Worm (Caenorhabditis elegans) whole organism, L1 larva: Measurements from ENCODE around the gene Y37D8A.25.

Source experiments
- C16A3.4 ChIP-seq: fragments of 150-350 bp; optimal IDR thresholded peaks from 2 replicates; lab custom pipeline; 2014; ENCODE audit warnings: missing biosample characterization, missing genetic modification characterization
- C34B4.2 ChIP-seq: sonication (generic microtip); optimal IDR thresholded peaks from 2 replicates; lab custom pipeline; 2017; ENCODE audit warnings: mild to moderate bottlenecking, missing genetic modification characterization, missing compliant biosample characterization
- F16B12.6 ChIP-seq: fragments of 150-350 bp; optimal IDR thresholded peaks from 2 replicates; lab custom pipeline; 2014; ENCODE audit warnings: missing biosample characterization, missing genetic modification characterization
- aha-1 ChIP-seq: fragments of 150-350 bp; optimal IDR thresholded peaks from 2 replicates; lab custom pipeline; 2014; ENCODE audit warnings: missing biosample characterization, missing genetic modification characterization
- aly-2 ChIP-seq: fragments of 150-350 bp; optimal IDR thresholded peaks from 2 replicates; lab custom pipeline; 2014; ENCODE audit warnings: missing biosample characterization, missing genetic modification characterization
- ama-1 ChIP-seq: fragments of 150-350 bp; optimal IDR thresholded peaks from 2 replicates; lab custom pipeline; 2014
- blmp-1 ChIP-seq: fragments of 150-350 bp; optimal IDR thresholded peaks from 2 replicates; lab custom pipeline; 2014; ENCODE audit warnings: missing biosample characterization, missing genetic modification characterization
- ceh-63 ChIP-seq: fragments of 200-800 bp; sonication (Bioruptor generic); optimal IDR thresholded peaks from 2 replicates; lab custom pipeline; 2018; ENCODE audit warnings: mild to moderate bottlenecking, missing genetic modification characterization, missing compliant biosample characterization
- ceh-8 ChIP-seq: fragments of 200-800 bp; sonication (Bioruptor generic); optimal IDR thresholded peaks from 2 replicates; lab custom pipeline; 2018; ENCODE audit warnings: mild to moderate bottlenecking, missing genetic modification characterization, moderate library complexity, missing compliant biosample characterization
- ceh-88 ChIP-seq: fragments of 200-800 bp; sonication (Bioruptor generic); IDR thresholded peaks from 2 replicates; pipeline ENCODE4 v1.3.6; 2022; ENCODE audit warnings: missing genetic modification characterization, missing compliant biosample characterization
- ces-1 ChIP-seq: fragments of 150-350 bp; optimal IDR thresholded peaks from 2 replicates; lab custom pipeline; 2014; ENCODE audit warnings: missing biosample characterization, missing genetic modification reagents, missing genetic modification characterization
- dpl-1 ChIP-seq, 3 experiments: fragments of 150-350 bp in 2 of 3; sonication (generic microtip) in 1 of 3; optimal IDR thresholded peaks; 2 replicates each; lab custom pipeline; 2014 to 2017; ENCODE audit warnings: missing biosample characterization in 3 of 3, missing genetic modification characterization in 3 of 3, missing genetic modification reagents in 3 of 3
- efl-1 ChIP-seq, 4 experiments: fragments of 150-350 bp; optimal IDR thresholded peaks in 3 of 4; peaks in 1 of 4; 1 replicate in 1 of 4; 2 replicates in 3 of 4; lab custom pipeline; 2014; ENCODE audit warnings: missing biosample characterization in 2 of 4, missing genetic modification characterization in 2 of 4, missing genetic modification reagents in 2 of 4
- efl-3 ChIP-seq: fragments of 200-800 bp; sonication (Bioruptor generic); optimal IDR thresholded peaks from 2 replicates; lab custom pipeline; 2018; ENCODE audit warnings: mild to moderate bottlenecking, missing genetic modification characterization, missing compliant biosample characterization
- egl-27 ChIP-seq, 2 experiments: fragments of 150-350 bp in 1 of 2; sonication (generic microtip); optimal IDR thresholded peaks; 3 replicates each; lab custom pipeline; 2017 to 2018; ENCODE audit warnings: missing biosample characterization in 2 of 2, missing genetic modification characterization in 2 of 2, missing genetic modification reagents in 2 of 2
- elt-3 ChIP-seq, 6 experiments: fragments of 150-350 bp in 1 of 6; sonication (generic microtip); optimal IDR thresholded peaks; 2 replicates each; lab custom pipeline; 2017 to 2018; ENCODE audit warnings: missing biosample characterization in 6 of 6, missing genetic modification characterization in 6 of 6, inconsistent platforms in 1 of 6
- ets-5 ChIP-seq: fragments of 200-800 bp; sonication (Bioruptor generic); IDR thresholded peaks from 2 replicates; pipeline ENCODE4 v1.3.6; 2022; ENCODE audit warnings: missing genetic modification characterization, missing compliant biosample characterization
- fkh-10 ChIP-seq: sonication (generic microtip); optimal IDR thresholded peaks from 2 replicates; lab custom pipeline; 2017; ENCODE audit warnings: missing biosample characterization, missing genetic modification reagents, missing genetic modification characterization
- fkh-4 ChIP-seq: sonication (generic microtip); optimal IDR thresholded peaks from 2 replicates; lab custom pipeline; 2016; ENCODE audit warnings: missing compliant biosample characterization, missing genetic modification characterization, borderline replicate concordance
- fos-1 ChIP-seq: fragments of 150-350 bp; optimal IDR thresholded peaks from 2 replicates; lab custom pipeline; 2014; ENCODE audit warnings: missing biosample characterization, missing genetic modification characterization
- hlh-4 ChIP-seq: sonication (generic microtip); optimal IDR thresholded peaks from 2 replicates; lab custom pipeline; 2016; ENCODE audit warnings: mild to moderate bottlenecking, missing genetic modification characterization, missing compliant biosample characterization
- hpl-2 ChIP-seq: fragments of 150-350 bp; optimal IDR thresholded peaks from 2 replicates; lab custom pipeline; 2014; ENCODE audit warnings: missing biosample characterization, missing genetic modification reagents, missing genetic modification characterization
- irx-1 ChIP-seq: sonication (generic microtip); optimal IDR thresholded peaks from 2 replicates; lab custom pipeline; 2016; ENCODE audit warnings: missing genetic modification characterization, missing compliant biosample characterization
- lin-14 ChIP-seq: fragments of 200-800 bp; sonication (Bioruptor generic); optimal IDR thresholded peaks from 2 replicates; lab custom pipeline; 2018; ENCODE audit warnings: mild to moderate bottlenecking, missing genetic modification characterization, moderate library complexity, missing compliant biosample characterization
- lin-39 ChIP-seq: fragments of 150-350 bp; optimal IDR thresholded peaks from 2 replicates; lab custom pipeline; 2014; ENCODE audit warnings: missing biosample characterization, missing genetic modification reagents, missing genetic modification characterization
- lir-3 ChIP-seq: sonication (generic microtip); optimal IDR thresholded peaks from 2 replicates; lab custom pipeline; 2016; ENCODE audit warnings: mild to moderate bottlenecking, missing genetic modification characterization, moderate library complexity, missing compliant biosample characterization; ENCODE audit not compliant: poor library complexity
- lsy-2 ChIP-seq, 2 experiments: fragments of 150-350 bp; optimal IDR thresholded peaks; 2 replicates each; lab custom pipeline; 2014; ENCODE audit warnings: missing biosample characterization in 2 of 2, missing genetic modification characterization in 2 of 2
- mab-9 ChIP-seq: fragments of 200-800 bp; sonication (Bioruptor generic); IDR thresholded peaks from 2 replicates; pipeline ENCODE4 v1.3.6; 2022; ENCODE audit warnings: missing genetic modification reagents, missing genetic modification characterization, missing compliant biosample characterization
- mdl-1 ChIP-seq, 2 experiments: fragments of 150-350 bp; optimal IDR thresholded peaks; 2 replicates each; lab custom pipeline; 2014 to 2017; ENCODE audit warnings: missing biosample characterization in 2 of 2, missing genetic modification characterization in 2 of 2, inconsistent platforms in 1 of 2
- mef-2 ChIP-seq: fragments of 150-350 bp; optimal IDR thresholded peaks from 2 replicates; lab custom pipeline; 2014; ENCODE audit warnings: missing biosample characterization, missing genetic modification characterization
- nhr-11 ChIP-seq: fragments of 150-350 bp; optimal IDR thresholded peaks from 2 replicates; lab custom pipeline; 2014; ENCODE audit warnings: missing biosample characterization, missing genetic modification characterization
- nhr-12 ChIP-seq: sonication (generic microtip); optimal IDR thresholded peaks from 2 replicates; lab custom pipeline; 2017; ENCODE audit warnings: missing biosample characterization, missing genetic modification characterization
- nhr-19 ChIP-seq: fragments of 200-800 bp; sonication (Bioruptor generic); conservative IDR thresholded peaks from 2 replicates; pipeline ENCODE4 v1.3.6; 2022; ENCODE audit warnings: missing genetic modification characterization, missing compliant biosample characterization
- nhr-237 ChIP-seq: fragments of 150-350 bp; optimal IDR thresholded peaks from 2 replicates; lab custom pipeline; 2014; ENCODE audit warnings: missing biosample characterization, missing genetic modification characterization
- nhr-47 ChIP-seq: sonication (generic microtip); optimal IDR thresholded peaks from 2 replicates; lab custom pipeline; 2016; ENCODE audit warnings: mild to moderate bottlenecking, missing genetic modification characterization, moderate library complexity, missing compliant biosample characterization
- nhr-84 ChIP-seq: sonication (generic microtip); optimal IDR thresholded peaks from 2 replicates; lab custom pipeline; 2017; ENCODE audit warnings: missing biosample characterization, missing genetic modification characterization
- nhr-85 ChIP-seq: sonication (generic microtip); peaks from one replicate; lab custom pipeline; 2016; ENCODE audit warnings: missing genetic modification characterization, inconsistent platforms, missing compliant biosample characterization
- pax-3 ChIP-seq: fragments of 200-800 bp; sonication (Bioruptor generic); optimal IDR thresholded peaks from 2 replicates; lab custom pipeline; 2018; ENCODE audit warnings: mild to moderate bottlenecking, missing genetic modification characterization, moderate library complexity, missing compliant biosample characterization
- pqm-1 ChIP-seq: sonication (generic microtip); optimal IDR thresholded peaks from 3 replicates; lab custom pipeline; 2017; ENCODE audit warnings: missing biosample characterization, missing genetic modification characterization
- rnt-1 ChIP-seq: sonication (generic microtip); optimal IDR thresholded peaks from 2 replicates; lab custom pipeline; 2016; ENCODE audit warnings: mild to moderate bottlenecking, missing genetic modification characterization, moderate library complexity, missing compliant biosample characterization
- snu-23 ChIP-seq: sonication (generic microtip); optimal IDR thresholded peaks from 2 replicates; lab custom pipeline; 2016; ENCODE audit warnings: missing genetic modification characterization, missing compliant biosample characterization
- swsn-7 ChIP-seq: sonication (generic microtip); optimal IDR thresholded peaks from 2 replicates; lab custom pipeline; 2016; ENCODE audit warnings: missing genetic modification characterization, missing compliant biosample characterization
- tbx-2 ChIP-seq: sonication (generic microtip); optimal IDR thresholded peaks from 2 replicates; lab custom pipeline; 2016; ENCODE audit warnings: missing genetic modification characterization, missing compliant biosample characterization
- tlp-1 ChIP-seq: fragments of 150-350 bp; optimal IDR thresholded peaks from 2 replicates; lab custom pipeline; 2014; ENCODE audit warnings: missing biosample characterization, missing genetic modification characterization
- unc-130 ChIP-seq: fragments of 150-350 bp; optimal IDR thresholded peaks from 2 replicates; lab custom pipeline; 2017; ENCODE audit warnings: missing biosample characterization, missing genetic modification characterization, inconsistent platforms
- unc-30 ChIP-seq: sonication (generic microtip); optimal IDR thresholded peaks from 2 replicates; lab custom pipeline; 2017; ENCODE audit warnings: missing biosample characterization, missing genetic modification characterization
- unc-62 ChIP-seq: fragments of 150-350 bp; optimal IDR thresholded peaks from 2 replicates; lab custom pipeline; 2014; ENCODE audit warnings: missing biosample characterization, missing genetic modification reagents, missing genetic modification characterization
- unc-98 ChIP-seq: fragments of 200-800 bp; sonication (Bioruptor generic); IDR thresholded peaks from 2 replicates; pipeline ENCODE4 v1.3.6; 2022; ENCODE audit warnings: missing genetic modification characterization, missing compliant biosample characterization
- vab-15 ChIP-seq: sonication (generic microtip); optimal IDR thresholded peaks from 2 replicates; lab custom pipeline; 2017; ENCODE audit warnings: missing genotype, mild to moderate bottlenecking, missing genetic modification characterization, missing compliant biosample characterization

Y37D8A.25 gene

DNA sequence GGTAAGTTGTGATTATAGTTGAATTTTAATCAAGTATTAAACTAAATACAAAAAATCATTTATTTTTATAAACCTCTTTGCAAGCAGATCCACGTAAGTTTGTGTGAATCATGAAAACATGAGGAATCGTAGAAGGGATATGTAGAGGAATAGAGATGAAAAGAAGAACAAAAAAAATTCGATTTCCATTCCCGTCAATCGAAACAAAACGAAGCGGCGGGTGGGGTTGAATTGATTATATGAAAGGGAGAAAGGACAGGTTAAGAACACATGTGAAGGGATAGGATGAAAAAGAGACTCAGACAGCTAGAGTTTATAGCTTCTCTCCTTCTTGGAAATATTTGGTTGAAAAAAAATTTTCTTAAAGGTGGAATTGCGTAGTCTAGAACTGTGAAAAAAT is 40.1 kb upstream of the Y37D8A.25 start:
- TF ChIP-seq elt-3 (tag; optimal IDR thresholded peaks at IDR 0.05; lab: Kevin White, UChicago) (peak in 1 of 6 experiments; percentile 16), unc-130 (tag; lab: Kevin White, UChicago) (no peak), nhr-19 (GFP tag; lab: Robert Waterston, UW) (no peak), nhr-85 (peak; percentile 80), C34B4.2 (tag; lab: Kevin White, UChicago) (no peak), aly-2 (tag; lab: Kevin White, UChicago) (no peak), swsn-7 (tag; lab: Kevin White, UChicago) (no peak), ceh-8 (no peak), tlp-1 (tag; lab: Kevin White, UChicago) (no peak), hlh-4 (tag; lab: Kevin White, UChicago) (no peak), unc-30 (no peak), egl-27 (tag; optimal IDR thresholded peaks at IDR 0.05; lab: Kevin White, UChicago) (no peak), pax-3 (tag; lab: Kevin White, UChicago) (no peak), nhr-47 (tag; lab: Kevin White, UChicago) (peak; percentile 5), vab-15 (tag; lab: Kevin White, UChicago) (no peak), aha-1 (no peak), fkh-10 (GFP tag; lab: Kevin White, UChicago) (no peak), ceh-88 (GFP tag; lab: Robert Waterston, UW) (no peak), unc-62 (no peak), efl-1 (optimal IDR thresholded peaks at IDR 0.05; lab: Kevin White, UChicago) (no peak), efl-1 (GFP tag; optimal IDR thresholded peaks at IDR 0.05 in 1 of 2; lab: Kevin White, UChicago) (no peak), pqm-1 (tag; lab: Kevin White, UChicago) (no peak), fos-1 (tag; lab: Kevin White, UChicago) (no peak), snu-23 (GFP tag; lab: Kevin White, UChicago) (peak; percentile 28), lin-14 (peak; percentile 54), dpl-1 (GFP tag; optimal IDR thresholded peaks at IDR 0.05; lab: Kevin White, UChicago) (peak in 1 of 3 experiments; percentile 7), efl-3 (no peak), ceh-63 (GFP tag; lab: Kevin White, UChicago) (no peak), fkh-4 (tag; lab: Kevin White, UChicago) (no peak), ets-5 (no peak), nhr-11 (tag; lab: Kevin White, UChicago) (no peak), C16A3.4 (no peak), lsy-2 (tag; optimal IDR thresholded peaks at IDR 0.05; lab: Kevin White, UChicago) (peak in 1 of 2 experiments; percentile 14), nhr-12 (tag; lab: Kevin White, UChicago) (no peak), hpl-2 (no peak), ama-1 (lab: Kevin White, UChicago) (no peak), unc-98 (GFP tag; lab: Robert Waterston, UW) (no peak), F16B12.6 (tag; lab: Kevin White, UChicago) (no peak), nhr-237 (tag; lab: Kevin White, UChicago) (no peak), blmp-1 (peak; percentile 97)

DNA sequence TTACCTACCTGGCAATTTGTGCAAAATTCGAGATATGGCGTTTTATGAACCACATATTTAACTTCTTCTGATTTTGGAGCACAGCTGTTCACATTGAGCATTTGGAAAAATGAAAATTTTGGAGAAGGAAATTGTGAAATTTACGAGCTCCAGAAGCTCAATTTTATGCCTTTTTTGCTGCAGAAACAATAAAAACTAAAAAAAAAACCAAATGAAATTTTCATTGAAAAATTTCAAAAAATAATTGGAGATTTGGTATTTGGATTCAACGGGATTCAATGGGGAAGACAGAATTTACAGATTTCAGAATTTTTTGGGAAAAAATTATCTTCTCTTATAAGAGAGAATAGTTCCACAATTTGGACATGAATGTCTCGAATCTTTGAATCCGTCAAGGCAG is 36.6 kb upstream of the Y37D8A.25 start, which contains the start of gene Y37D8A.26:
Gene Y37D8A.26 (minus strand): TSS at position 101 of the 400 bp plus-strand sequence.
- TF ChIP-seq tbx-2 (no peak), lir-3 (tag; lab: Kevin White, UChicago) (no peak), mef-2 (tag; lab: Kevin White, UChicago) (no peak), aha-1 (no peak), C34B4.2 (tag; lab: Kevin White, UChicago) (no peak), mab-9 (GFP tag; lab: Robert Waterston, UW) (no peak), fkh-10 (GFP tag; lab: Kevin White, UChicago) (no peak), lin-14 (no peak), nhr-84 (tag; lab: Kevin White, UChicago) (no peak), rnt-1 (tag; lab: Kevin White, UChicago) (no peak), lin-39 (no peak), irx-1 (tag; lab: Kevin White, UChicago) (no peak), mdl-1 (tag; optimal IDR thresholded peaks at IDR 0.05; lab: Kevin White, UChicago) (no peak), unc-30 (no peak), ces-1 (no peak)
